Fruit fly (Drosophila melanogaster): Measurements from ENCODE around the gene Or63a.

- TF ChIP-seq CG16779 (tag; optimal IDR thresholded peaks at IDR 0.05) (no peak), cyc (GFP tag; optimal IDR thresholded peaks at IDR 0.05) (no peak), Blimp-1 (GFP tag; optimal IDR thresholded peaks at IDR 0.05) (no peak), Eip93F (GFP tag; optimal IDR thresholded peaks at IDR 0.05) (no peak), CG9139 (GFP tag; optimal IDR thresholded peaks at IDR 0.05) (no peak), fd59A (GFP tag; optimal IDR thresholded peaks at IDR 0.05) (no peak), OdsH (GFP tag; optimal IDR thresholded peaks at IDR 0.05) (no peak), CG4318 (GFP tag; optimal IDR thresholded peaks at IDR 0.05) (no peak), Gug (GFP tag; IDR thresholded peaks at IDR 0.05) (no peak), CG1621 (tag; optimal IDR thresholded peaks at IDR 0.05) (no peak), Hr38 (GFP tag; optimal IDR thresholded peaks at IDR 0.05) (no peak)
Measured at dm6 chr3L:2918628-2919027, 42.7 kb upstream of the Or63a start.

All from whole organism, prepupa.